Worm (Caenorhabditis elegans): ENCODE data around the gene pnn-1.

DNA sequence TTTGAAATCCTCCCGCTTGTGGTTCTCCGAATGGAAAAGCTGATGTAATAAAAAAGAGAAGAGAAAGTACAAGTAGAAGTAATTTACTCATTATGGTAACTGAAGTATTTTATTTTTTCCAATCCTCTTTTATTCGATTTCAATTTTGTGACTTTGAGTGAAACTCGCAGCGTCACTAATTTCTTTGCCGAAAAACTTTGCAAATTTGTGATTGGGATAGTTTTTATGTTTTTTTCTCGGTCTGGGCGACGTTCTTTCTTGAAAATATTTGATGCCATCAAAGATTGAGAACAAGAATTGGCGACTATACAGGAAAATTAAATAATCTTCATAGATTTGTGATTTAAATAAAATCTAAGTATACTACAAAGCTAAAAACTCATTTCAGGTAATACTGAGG lies 28.6 kb downstream of the pnn-1 start, which contains the start of gene far-4:
- TF ChIP-seq dpl-1 (GFP tag; optimal IDR thresholded peaks at IDR 0.05) (no peak), snpc-4 (GFP tag; optimal IDR thresholded peaks at IDR 0.05) (no peak), snpc-4 (tag; optimal IDR thresholded peaks at IDR 0.05) (no peak), ceh-27 (GFP tag; optimal IDR thresholded peaks at IDR 0.05) (no peak), nhr-179 (tag; optimal IDR thresholded peaks at IDR 0.05) (no peak), F22D6.2 (tag; optimal IDR thresholded peaks at IDR 0.05) (no peak), F39B2.1 (GFP tag; IDR thresholded peaks at IDR 0.05) (no peak), sea-2 (GFP tag; IDR thresholded peaks at IDR 0.05) (no peak)
